Worm (Caenorhabditis elegans) whole organism, early embryonic: ENCODE measurements around the gene clec-231.

Source experiments
- B0310.2 ChIP-seq: sonication (generic microtip); optimal IDR thresholded peaks from 2 replicates; lab custom pipeline; 2016; ENCODE audit warnings: mild to moderate bottlenecking, missing genetic modification characterization, missing compliant biosample characterization
- F13C5.2 ChIP-seq: sonication (generic microtip); optimal IDR thresholded peaks from 2 replicates; lab custom pipeline; 2017; ENCODE audit warnings: mild to moderate bottlenecking, missing genetic modification characterization, inconsistent platforms, missing compliant biosample characterization
- aly-1 ChIP-seq: sonication (generic microtip); optimal IDR thresholded peaks from 2 replicates; lab custom pipeline; 2016; ENCODE audit warnings: missing genetic modification characterization, missing compliant biosample characterization
- ama-1 ChIP-seq: fragments of 150-350 bp; optimal IDR thresholded peaks from 2 replicates; lab custom pipeline; 2014
- ceh-13 ChIP-seq: fragments of 200-800 bp; sonication (Bioruptor generic); optimal IDR thresholded peaks from 2 replicates; lab custom pipeline; 2018; ENCODE audit warnings: mild to moderate bottlenecking, missing genetic modification characterization, missing compliant biosample characterization
- ceh-36 ChIP-seq: sonication (generic microtip); optimal IDR thresholded peaks from 2 replicates; lab custom pipeline; 2016; ENCODE audit warnings: missing genetic modification characterization, inconsistent platforms, missing compliant biosample characterization
- ets-7 ChIP-seq: sonication (generic microtip); optimal IDR thresholded peaks from 2 replicates; lab custom pipeline; 2016; ENCODE audit warnings: missing genotype, missing genetic modification characterization, missing compliant biosample characterization
- flt-1 ChIP-seq: fragments of 200-800 bp; sonication (Bioruptor generic); IDR thresholded peaks from 2 replicates; pipeline ENCODE4 v1.3.6; 2022; ENCODE audit warnings: missing genetic modification characterization, missing compliant biosample characterization
- hmbx-1 ChIP-seq: sonication (generic microtip); optimal IDR thresholded peaks from 2 replicates; lab custom pipeline; 2016; ENCODE audit warnings: mild to moderate bottlenecking, missing genetic modification characterization, missing compliant biosample characterization
- hmg-4 ChIP-seq: fragments of 200-800 bp; sonication (Bioruptor generic); optimal IDR thresholded peaks from 2 replicates; lab custom pipeline; 2018; ENCODE audit warnings: mild to moderate bottlenecking, missing genetic modification characterization, missing compliant biosample characterization
- hnd-1 ChIP-seq: sonication (generic microtip); optimal IDR thresholded peaks from 2 replicates; lab custom pipeline; 2016; ENCODE audit warnings: missing genetic modification characterization, missing compliant biosample characterization
- pes-1 ChIP-seq: fragments of 200-800 bp; sonication (Bioruptor generic); IDR thresholded peaks from 2 replicates; pipeline ENCODE4 v1.3.6; 2022; ENCODE audit warnings: missing genetic modification reagents, missing genetic modification characterization, missing compliant biosample characterization
- scrt-1 ChIP-seq: fragments of 200-800 bp; sonication (Bioruptor generic); IDR thresholded peaks from 2 replicates; pipeline ENCODE4 v1.3.6; 2022; ENCODE audit warnings: missing genetic modification characterization, missing compliant biosample characterization
- sea-1 ChIP-seq: fragments of 200-800 bp; sonication (Bioruptor generic); conservative IDR thresholded peaks from 2 replicates; pipeline ENCODE4 v1.3.6; 2022; ENCODE audit warnings: missing genetic modification characterization, missing compliant biosample characterization
- tbx-11 ChIP-seq: fragments of 200-800 bp; sonication (Bioruptor generic); IDR thresholded peaks from 2 replicates; pipeline ENCODE4 v1.3.6; 2022; ENCODE audit warnings: missing genetic modification characterization, missing compliant biosample characterization
- tbx-37 ChIP-seq: fragments of 200-800 bp; sonication (Bioruptor generic); conservative IDR thresholded peaks from 2 replicates; pipeline ENCODE4 v1.3.6; 2022; ENCODE audit warnings: missing genetic modification reagents, missing genetic modification characterization, missing compliant biosample characterization
- tra-4 ChIP-seq: sonication (generic microtip); optimal IDR thresholded peaks from 2 replicates; lab custom pipeline; 2017; ENCODE audit warnings: missing genetic modification characterization, missing compliant biosample characterization

clec-231 gene

DNA sequence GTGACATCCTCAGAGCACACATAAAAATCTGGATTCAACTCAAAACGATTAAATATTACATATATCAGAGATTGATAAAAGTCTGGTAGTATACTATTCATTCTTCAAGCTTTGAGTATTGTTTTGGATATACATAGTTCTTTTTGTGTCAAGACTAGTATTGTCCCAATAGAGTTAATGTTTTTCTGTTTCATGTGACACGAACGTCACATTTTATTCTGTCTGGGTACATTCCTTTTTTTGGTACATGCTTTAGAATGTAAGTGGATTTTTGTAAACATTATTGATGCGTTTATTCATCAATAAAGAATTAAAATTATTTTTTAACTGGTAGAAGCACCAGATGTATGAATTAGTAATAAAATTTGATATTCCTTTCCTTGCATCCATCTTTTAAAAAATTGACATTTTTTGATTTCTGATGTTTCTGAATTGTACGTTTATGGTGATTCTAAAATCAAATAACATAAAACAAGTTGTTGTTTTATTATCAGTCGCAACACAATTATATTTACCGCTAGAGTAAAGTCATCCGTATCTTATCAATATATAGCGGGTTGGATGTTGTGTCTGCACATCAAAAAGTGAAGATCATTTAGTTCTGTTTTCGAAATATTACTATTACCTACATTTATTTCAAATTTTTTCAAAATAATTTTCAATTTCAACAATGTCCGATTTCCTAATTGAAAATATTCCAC, 34.5 kb downstream of the clec-231 start, which contains the start of the genes srt-22 and nhr-246:
Gene srt-22, minus strand, starts transcription at position 101 of the 701 bp plus-strand sequence.
Gene nhr-246, plus strand, starts transcription at position 651 of the 701 bp plus-strand sequence.
- TF ChIP-seq ama-1 (lab: Kevin White, UChicago) (no peak), hmbx-1 (tag; lab: Kevin White, UChicago) (no peak), scrt-1 (GFP tag; lab: Robert Waterston, UW) (no peak), tbx-37 (no peak), hnd-1 (tag; lab: Kevin White, UChicago) (no peak), ets-7 (no peak), hmg-4 (GFP tag; lab: Kevin White, UChicago) (no peak), ceh-13 (no peak)

DNA sequence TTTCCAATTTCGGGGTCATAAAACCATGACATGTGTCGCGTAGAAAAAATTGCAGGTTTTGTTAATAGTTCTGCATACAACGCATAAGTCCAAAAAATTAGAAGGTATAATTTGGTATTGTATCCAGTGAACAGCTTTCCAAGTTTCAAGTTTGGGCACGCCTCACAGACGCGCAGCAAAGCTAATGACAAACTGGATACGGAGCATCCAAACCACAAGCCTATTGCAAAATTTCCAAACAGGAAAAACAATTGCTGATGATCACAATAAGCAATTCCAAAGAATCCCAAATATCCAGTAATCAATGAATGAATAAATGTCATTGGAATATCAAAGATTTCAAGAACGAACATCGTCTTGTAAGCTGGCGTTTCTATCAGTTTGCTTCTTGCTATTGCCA, 37.0 kb downstream of the clec-231 start:
- no peak for TF ChIP-seq flt-1 (GFP tag; lab: Robert Waterston, UW)
- TF ChIP-seq ama-1 (lab: Kevin White, UChicago) = no peak
- TF ChIP-seq tbx-11 = no peak
- TF ChIP-seq tbx-37 = no peak
- no peak for TF ChIP-seq aly-1 (tag; lab: Kevin White, UChicago)
- no peak for TF ChIP-seq hmbx-1 (tag; lab: Kevin White, UChicago)
- TF ChIP-seq scrt-1 (GFP tag; lab: Robert Waterston, UW) = no peak
- no peak for TF ChIP-seq ets-7
- no peak for TF ChIP-seq ceh-36 (tag; lab: Kevin White, UChicago)
- TF ChIP-seq tra-4 = no peak
- TF ChIP-seq ceh-13 = no peak
- no peak for TF ChIP-seq hnd-1 (tag; lab: Kevin White, UChicago)
- no peak for TF ChIP-seq pes-1
- TF ChIP-seq hmg-4 (GFP tag; lab: Kevin White, UChicago) = no peak

ce11 chrV:15310780-15311179, 39.7 kb downstream of the clec-231 start, which contains the start of gene irld-62:
irld-62 (plus strand) TSS chrV:15311080.
- TF ChIP-seq aly-1 (tag; lab: Kevin White, UChicago) (no peak), pes-1 (no peak), ets-7 (no peak), sea-1 (GFP tag; lab: Robert Waterston, UW) (no peak), hmg-4 (GFP tag; lab: Kevin White, UChicago) (no peak), scrt-1 (GFP tag; lab: Robert Waterston, UW) (no peak), ceh-36 (tag; lab: Kevin White, UChicago) (no peak), tbx-11 (no peak), F13C5.2 (tag; lab: Kevin White, UChicago) (no peak), hnd-1 (tag; lab: Kevin White, UChicago) (no peak), ceh-13 (no peak), hmbx-1 (tag; lab: Kevin White, UChicago) (no peak), tra-4 (no peak), B0310.2 (tag; lab: Kevin White, UChicago) (no peak), tbx-37 (no peak), ama-1 (lab: Kevin White, UChicago) (no peak), flt-1 (GFP tag; lab: Robert Waterston, UW) (no peak)

DNA sequence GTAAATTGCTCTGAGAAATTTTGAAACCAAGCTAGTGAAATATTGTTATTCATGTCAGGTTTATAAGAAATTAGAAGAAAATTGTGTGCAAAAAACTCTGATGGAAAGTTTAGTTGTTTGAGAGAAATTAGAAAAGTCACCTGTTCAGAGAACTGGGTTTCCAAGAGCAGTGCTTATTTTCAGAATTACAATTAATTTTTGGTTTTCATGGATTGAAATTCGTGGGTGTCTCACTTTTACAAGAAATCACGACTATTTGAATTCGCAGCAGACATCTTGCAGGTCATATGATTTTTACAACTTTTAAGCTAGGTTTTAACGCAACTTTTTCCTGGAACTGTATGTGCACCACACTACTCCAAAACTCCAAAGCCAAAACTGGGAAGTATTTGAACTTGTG, 41.5 kb downstream of the clec-231 start, which contains the start of gene srz-10:
Gene srz-10, minus strand, starts transcription at position 88 of the 400 bp plus-strand sequence.
- no peak for TF ChIP-seq tra-4
- TF ChIP-seq sea-1 (GFP tag; lab: Robert Waterston, UW) = no peak
- TF ChIP-seq flt-1 (GFP tag; lab: Robert Waterston, UW) = no peak
- TF ChIP-seq ets-7 = no peak
- no peak for TF ChIP-seq ceh-13
- no peak for TF ChIP-seq ama-1 (lab: Kevin White, UChicago)
- no peak for TF ChIP-seq tbx-11
- TF ChIP-seq aly-1 (tag; lab: Kevin White, UChicago) = no peak
- no peak for TF ChIP-seq hmbx-1 (tag; lab: Kevin White, UChicago)
- no peak for TF ChIP-seq tbx-37
- no peak for TF ChIP-seq hmg-4 (GFP tag; lab: Kevin White, UChicago)
- no peak for TF ChIP-seq hnd-1 (tag; lab: Kevin White, UChicago)
- no peak for TF ChIP-seq B0310.2 (tag; lab: Kevin White, UChicago)
- TF ChIP-seq scrt-1 (GFP tag; lab: Robert Waterston, UW) = no peak
- no peak for TF ChIP-seq F13C5.2 (tag; lab: Kevin White, UChicago)
- no peak for TF ChIP-seq pes-1
- TF ChIP-seq ceh-36 (tag; lab: Kevin White, UChicago) = no peak

DNA sequence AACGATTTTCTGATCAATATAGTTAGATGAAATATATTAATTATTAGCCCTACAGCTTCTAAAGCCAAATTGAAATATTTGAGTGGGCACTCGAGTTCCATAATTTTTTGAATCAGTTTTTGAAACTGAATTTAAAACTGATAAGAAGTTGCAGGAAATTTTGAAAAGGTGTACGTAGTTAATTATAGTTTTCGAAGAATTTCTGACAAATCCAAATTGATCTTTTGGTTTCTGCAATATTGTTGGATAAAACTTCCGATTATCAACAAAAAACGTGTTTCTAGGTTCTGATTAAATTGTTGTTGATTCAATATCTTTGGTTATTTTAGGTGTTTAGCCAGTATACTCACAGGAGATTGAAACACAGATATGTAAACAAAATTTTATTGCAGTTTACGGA, 43.8 kb downstream of the clec-231 start, which contains the start of gene T26H8.4:
Gene T26H8.4, minus strand, starts transcription at position 101 of the 400 bp plus-strand sequence.
- TF ChIP-seq flt-1 (GFP tag; lab: Robert Waterston, UW) = no peak
- TF ChIP-seq scrt-1 (GFP tag; lab: Robert Waterston, UW) = no peak
- no peak for TF ChIP-seq ets-7
- no peak for TF ChIP-seq B0310.2 (tag; lab: Kevin White, UChicago)
- no peak for TF ChIP-seq hmbx-1 (tag; lab: Kevin White, UChicago)
- no peak for TF ChIP-seq tbx-37
- TF ChIP-seq F13C5.2 (tag; lab: Kevin White, UChicago) = no peak
- TF ChIP-seq pes-1 = no peak
- no peak for TF ChIP-seq aly-1 (tag; lab: Kevin White, UChicago)
- TF ChIP-seq sea-1 (GFP tag; lab: Robert Waterston, UW) = no peak
- no peak for TF ChIP-seq tra-4
- no peak for TF ChIP-seq hnd-1 (tag; lab: Kevin White, UChicago)
- no peak for TF ChIP-seq ama-1 (lab: Kevin White, UChicago)
- no peak for TF ChIP-seq tbx-11
- no peak for TF ChIP-seq ceh-36 (tag; lab: Kevin White, UChicago)
- no peak for TF ChIP-seq hmg-4 (GFP tag; lab: Kevin White, UChicago)
- no peak for TF ChIP-seq ceh-13

DNA sequence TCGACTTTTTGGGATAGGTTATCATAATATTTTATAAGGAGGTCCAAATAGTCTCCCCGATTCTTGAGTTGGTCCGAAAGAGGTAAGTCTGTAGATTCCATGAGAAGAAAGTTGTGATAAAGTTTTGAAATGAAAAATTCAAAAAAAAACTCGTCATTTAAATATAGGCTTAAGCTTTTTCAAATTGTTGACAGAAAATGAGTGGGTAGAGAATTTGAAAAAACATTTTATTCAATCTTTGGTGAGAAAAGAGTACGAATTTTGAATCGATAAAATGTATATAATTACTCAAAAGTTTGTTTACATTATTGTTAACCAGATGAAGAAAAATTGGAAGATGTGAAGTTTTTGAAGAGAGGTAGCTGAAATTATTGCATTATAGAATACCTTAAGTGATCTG, 45.0 kb downstream of the clec-231 start, which contains the start of gene T26H8.5:
Gene T26H8.5, minus strand, starts transcription at position 101 of the 400 bp plus-strand sequence.
- TF ChIP-seq hnd-1 (tag; lab: Kevin White, UChicago) (no peak), F13C5.2 (tag; lab: Kevin White, UChicago) (no peak), aly-1 (tag; lab: Kevin White, UChicago) (no peak), tbx-37 (no peak), sea-1 (GFP tag; lab: Robert Waterston, UW) (no peak), tra-4 (no peak), ets-7 (no peak), ceh-13 (no peak), pes-1 (no peak), flt-1 (GFP tag; lab: Robert Waterston, UW) (no peak), hmbx-1 (tag; lab: Kevin White, UChicago) (no peak), tbx-11 (no peak)
